Fruit fly (Drosophila melanogaster) whole organism, embryonic: ENCODE data around the gene CG3348.

Experiments used
- Antp ChIP-seq: fragments of 200-800 bp; sonication (Bioruptor generic); optimal IDR thresholded peaks from 3 replicates; lab custom pipeline; 2016; ENCODE audit warnings: missing biosample characterization, missing genetic modification characterization
- BEAF-32 ChIP-seq: fragments of 200-800 bp; sonication (Bioruptor generic); optimal IDR thresholded peaks from 3 replicates; lab custom pipeline; 2017; ENCODE audit warnings: missing biosample characterization, missing genetic modification characterization, mild to moderate bottlenecking, moderate library complexity, missing genetic modification reagents
- Bteb2 ChIP-seq: fragments of 200-800 bp; sonication (Bioruptor generic); optimal IDR thresholded peaks from 2 replicates; lab custom pipeline; 2016; ENCODE audit warnings: missing biosample characterization, missing genetic modification characterization
- CG10543 ChIP-seq: fragments of 200-800 bp; sonication (Bioruptor generic); optimal IDR thresholded peaks from 3 replicates; lab custom pipeline; 2017; ENCODE audit warnings: missing biosample characterization, mild to moderate bottlenecking, missing genetic modification characterization, moderate library complexity
- CG10565 ChIP-seq: fragments of 200-800 bp; sonication (Bioruptor generic); optimal IDR thresholded peaks from 3 replicates; lab custom pipeline; 2016; ENCODE audit warnings: missing biosample characterization, mild to moderate bottlenecking, missing genetic modification characterization
- CG11504 ChIP-seq: fragments of 200-800 bp; sonication (Bioruptor generic); optimal IDR thresholded peaks from 3 replicates; lab custom pipeline; 2019; ENCODE audit warnings: missing biosample characterization, mild to moderate bottlenecking, missing genetic modification characterization, moderate library complexity
- CG12659 ChIP-seq: fragments of 200-800 bp; sonication (Bioruptor generic); optimal IDR thresholded peaks from 3 replicates; lab custom pipeline; 2017; ENCODE audit warnings: mild to moderate bottlenecking, missing biosample characterization, missing genetic modification reagents, missing genetic modification characterization
- CG14014 ChIP-seq: fragments of 200-800 bp; sonication (Bioruptor generic); IDR thresholded peaks from 2 replicates; pipeline ENCODE4 v1.3.6; 2022; ENCODE audit warnings: missing biosample characterization, missing genetic modification characterization
- CG14860 ChIP-seq: fragments of 200-800 bp; sonication (Bioruptor generic); IDR thresholded peaks from 3 replicates; pipeline ENCODE4 v1.3.6; 2022; ENCODE audit warnings: missing biosample characterization, missing genetic modification characterization; ENCODE audit not compliant: partially characterized antibody
- CG15479 ChIP-seq: fragments of 200-800 bp; sonication (Bioruptor generic); optimal IDR thresholded peaks from 3 replicates; lab custom pipeline; 2019; ENCODE audit warnings: missing biosample characterization, mild to moderate bottlenecking, missing genetic modification characterization, moderate library complexity
- CG15514 ChIP-seq: fragments of 200-800 bp; sonication (Bioruptor generic); optimal IDR thresholded peaks from 3 replicates; lab custom pipeline; 2017; ENCODE audit warnings: missing biosample characterization, missing genetic modification characterization, mild to moderate bottlenecking, moderate library complexity, missing genetic modification reagents
- CG17802 ChIP-seq: fragments of 200-800 bp; sonication (Bioruptor generic); optimal IDR thresholded peaks from 2 replicates; lab custom pipeline; 2018; ENCODE audit warnings: missing biosample characterization, mild to moderate bottlenecking, missing genetic modification characterization, moderate library complexity
- CG18011 ChIP-seq: fragments of 200-800 bp; sonication (Bioruptor generic); optimal IDR thresholded peaks from 2 replicates; lab custom pipeline; 2017; ENCODE audit warnings: missing biosample characterization, missing genetic modification characterization, mild to moderate bottlenecking, moderate library complexity, missing genotype
- CG18619 ChIP-seq: fragments of 200-800 bp; sonication (Bioruptor generic); optimal IDR thresholded peaks from 3 replicates; lab custom pipeline; 2017; ENCODE audit warnings: missing biosample characterization, mild to moderate bottlenecking, missing genetic modification characterization
- CG34224 ChIP-seq: fragments of 200-800 bp; sonication (Bioruptor generic); IDR thresholded peaks from 3 replicates; pipeline ENCODE4 v1.3.6; 2022; ENCODE audit warnings: missing biosample characterization, missing genetic modification characterization; ENCODE audit not compliant: partially characterized antibody
- CG34422 ChIP-seq: fragments of 200-800 bp; sonication (Bioruptor generic); IDR thresholded peaks from 3 replicates; pipeline ENCODE4 v1.3.6; 2022; ENCODE audit warnings: missing biosample characterization, missing genetic modification characterization
- CG6654 ChIP-seq: fragments of 200-800 bp; sonication (Bioruptor generic); optimal IDR thresholded peaks from 2 replicates; lab custom pipeline; 2017; ENCODE audit warnings: missing biosample characterization, mild to moderate bottlenecking, missing genetic modification characterization
- CG6683 ChIP-seq: fragments of 200-800 bp; sonication (Bioruptor generic); optimal IDR thresholded peaks from 2 replicates; lab custom pipeline; 2017; ENCODE audit warnings: missing biosample characterization, mild to moderate bottlenecking, missing genetic modification characterization, missing genetic modification reagents
- CG6854 ChIP-seq: fragments of 200-800 bp; sonication (Bioruptor generic); optimal IDR thresholded peaks from 3 replicates; lab custom pipeline; 2017; ENCODE audit warnings: missing biosample characterization, mild to moderate bottlenecking, missing genetic modification characterization
- CG9817 ChIP-seq: fragments of 200-800 bp; sonication (Bioruptor generic); optimal IDR thresholded peaks from 2 replicates; lab custom pipeline; 2018; ENCODE audit warnings: missing biosample characterization, mild to moderate bottlenecking, missing genetic modification characterization, moderate library complexity
- Dek ChIP-seq: fragments of 200-800 bp; sonication (Bioruptor generic); optimal IDR thresholded peaks from 3 replicates; lab custom pipeline; 2019; ENCODE audit warnings: missing biosample characterization, mild to moderate bottlenecking, missing genetic modification characterization, moderate library complexity
- Dp ChIP-seq: fragments of 200-800 bp; sonication (Bioruptor generic); optimal IDR thresholded peaks from 2 replicates; lab custom pipeline; 2018; ENCODE audit warnings: missing biosample characterization, mild to moderate bottlenecking, missing genetic modification characterization, moderate library complexity
- H2.0 ChIP-seq: fragments of 200-800 bp; sonication (Bioruptor generic); IDR thresholded peaks from 2 replicates; pipeline ENCODE4 v1.3.6; 2022; ENCODE audit warnings: missing biosample characterization, missing genetic modification characterization
- HLH4C ChIP-seq: fragments of 200-800 bp; sonication (Bioruptor generic); IDR thresholded peaks from 3 replicates; pipeline ENCODE4 v1.3.6; 2022; ENCODE audit warnings: missing biosample characterization, missing genetic modification characterization; ENCODE audit not compliant: partially characterized antibody
- Hey ChIP-seq: fragments of 200-800 bp; sonication (Bioruptor generic); optimal IDR thresholded peaks from 3 replicates; lab custom pipeline; 2018; ENCODE audit warnings: missing biosample characterization, mild to moderate bottlenecking, missing genetic modification characterization
- Kr ChIP-seq: fragments of 200-800 bp; sonication (Bioruptor generic); optimal IDR thresholded peaks from 2 replicates; lab custom pipeline; 2017; ENCODE audit warnings: missing biosample characterization, mild to moderate bottlenecking, missing genetic modification characterization
- Myb ChIP-seq: fragments of 200-800 bp; sonication (Bioruptor generic); optimal IDR thresholded peaks from 2 replicates; lab custom pipeline; 2016; ENCODE audit warnings: missing biosample characterization, missing genetic modification characterization
- Nf-YB ChIP-seq: fragments of 200-800 bp; sonication (Bioruptor generic); optimal IDR thresholded peaks from 3 replicates; lab custom pipeline; 2019; ENCODE audit warnings: missing biosample characterization, mild to moderate bottlenecking, missing genetic modification characterization, moderate library complexity
- PHDP ChIP-seq: fragments of 200-800 bp; sonication (Bioruptor generic); optimal IDR thresholded peaks from 3 replicates; lab custom pipeline; 2018; ENCODE audit warnings: missing biosample characterization, mild to moderate bottlenecking, missing genetic modification characterization, moderate library complexity
- Side ChIP-seq: fragments of 200-800 bp; sonication (Bioruptor generic); optimal IDR thresholded peaks from 2 replicates; lab custom pipeline; 2016; ENCODE audit warnings: missing biosample characterization, missing genetic modification characterization
- Ssrp ChIP-seq: fragments of 200-800 bp; sonication (Bioruptor generic); optimal IDR thresholded peaks from 2 replicates; lab custom pipeline; 2018; ENCODE audit warnings: missing biosample characterization, mild to moderate bottlenecking, missing genetic modification characterization, moderate library complexity
- abd-A ChIP-seq: fragments of 200-800 bp; sonication (Bioruptor generic); optimal IDR thresholded peaks from 3 replicates; lab custom pipeline; 2019; ENCODE audit warnings: missing biosample characterization, mild to moderate bottlenecking, missing genetic modification characterization, moderate library complexity
- bcd ChIP-seq: fragments of 200-800 bp; sonication (Bioruptor generic); optimal IDR thresholded peaks from 2 replicates; lab custom pipeline; 2017; ENCODE audit warnings: missing biosample characterization, mild to moderate bottlenecking, missing genetic modification characterization
- bowl ChIP-seq: fragments of 200-800 bp; sonication (Bioruptor generic); IDR thresholded peaks from 2 replicates; pipeline ENCODE4 v1.3.6; 2022; ENCODE audit warnings: missing biosample characterization, missing genetic modification characterization
- cg ChIP-seq: fragments of 200-800 bp; sonication (Bioruptor generic); optimal IDR thresholded peaks from 3 replicates; lab custom pipeline; 2019; ENCODE audit warnings: missing biosample characterization, mild to moderate bottlenecking, missing genetic modification characterization, moderate library complexity
- da ChIP-seq: fragments of 200-800 bp; sonication (Bioruptor generic); optimal IDR thresholded peaks from 2 replicates; lab custom pipeline; 2016; ENCODE audit warnings: missing biosample characterization, missing genetic modification characterization
- dan ChIP-seq: fragments of 200-800 bp; sonication (Bioruptor generic); IDR thresholded peaks from 2 replicates; pipeline ENCODE4 v1.3.6; 2022; ENCODE audit warnings: missing biosample characterization, missing genetic modification characterization
- dimm ChIP-seq: fragments of 200-800 bp; sonication (Bioruptor generic); IDR thresholded peaks from 2 replicates; pipeline ENCODE4 v1.3.6; 2022; ENCODE audit warnings: missing biosample characterization, missing genetic modification characterization
- gcm ChIP-seq: fragments of 200-800 bp; sonication (Bioruptor generic); optimal IDR thresholded peaks from 2 replicates; lab custom pipeline; 2019; ENCODE audit warnings: missing biosample characterization, mild to moderate bottlenecking, missing genetic modification characterization, moderate library complexity
- grau ChIP-seq: fragments of 200-800 bp; optimal IDR thresholded peaks from 3 replicates; lab custom pipeline; 2019; ENCODE audit warnings: missing biosample characterization, mild to moderate bottlenecking, missing genetic modification characterization, moderate library complexity
- gro ChIP-seq: fragments of 200-800 bp; sonication (Bioruptor generic); optimal IDR thresholded peaks from 2 replicates; lab custom pipeline; 2016; ENCODE audit warnings: missing biosample characterization, missing genetic modification characterization
- jigr1 ChIP-seq: fragments of 200-800 bp; sonication (Bioruptor generic); IDR thresholded peaks from 3 replicates; pipeline ENCODE4 v1.3.6; 2022; ENCODE audit warnings: missing biosample characterization, missing genetic modification characterization
- kay ChIP-seq: fragments of 200-800 bp; sonication (Bioruptor generic); optimal IDR thresholded peaks from 2 replicates; lab custom pipeline; 2016; ENCODE audit warnings: missing biosample characterization, missing genetic modification characterization
- knrl ChIP-seq: fragments of 200-800 bp; sonication (Bioruptor generic); IDR thresholded peaks from 3 replicates; pipeline ENCODE4 v1.3.6; 2022; ENCODE audit warnings: missing biosample characterization, missing genetic modification characterization; ENCODE audit not compliant: partially characterized antibody
- sisA ChIP-seq: fragments of 200-800 bp; sonication (Bioruptor generic); IDR thresholded peaks from 2 replicates; pipeline ENCODE4 v1.3.6; 2022; ENCODE audit warnings: missing biosample characterization, missing genetic modification characterization
- so ChIP-seq: fragments of 200-800 bp; sonication (Bioruptor generic); IDR thresholded peaks from 3 replicates; pipeline ENCODE4 v1.3.6; 2022; ENCODE audit warnings: missing biosample characterization, missing genetic modification characterization
- ttk ChIP-seq: fragments of 200-800 bp; sonication (Bioruptor generic); IDR thresholded peaks from 2 replicates; pipeline ENCODE4 v2.1.2; 2022; ENCODE audit warnings: missing biosample characterization, missing genetic modification characterization
- unc-4 ChIP-seq: fragments of 200-800 bp; sonication (Bioruptor generic); IDR thresholded peaks from 2 replicates; pipeline ENCODE4 v1.3.6; 2022; ENCODE audit warnings: missing biosample characterization, missing genetic modification characterization; ENCODE audit not compliant: partially characterized antibody

The CG3348 gene

dm6 chr3R:27246264-27246663 lies 45.7 kb downstream of the CG3348 start (continued):
- TF ChIP-seq Kr (GFP tag; lab: Kevin White, UChicago) (no peak), CG18011 (no peak), bowl (GFP tag; lab: Robert Waterston, UW) (0 out of 2 replicates have a peak, but pooled peaks have one; percentile 6), CG15514 (GFP tag; lab: Kevin White, UChicago) (peak; percentile 47), H2.0 (GFP tag; lab: Robert Waterston, UW) (peak; percentile 58), da (GFP tag; lab: Kevin White, UChicago) (no peak), unc-4 (GFP tag; lab: Robert Waterston, UW) (no peak), CG12659 (GFP tag; lab: Kevin White, UChicago) (peak; percentile 87), CG11504 (tag; lab: Kevin White, UChicago) (peak; percentile 94), CG6854 (peak; percentile 57), gcm (GFP tag; lab: Kevin White, UChicago) (peak; percentile 93), grau (peak; percentile 91), kay (GFP tag; lab: Kevin White, UChicago) (peak; percentile 17), dan (GFP tag; lab: Robert Waterston, UW) (no peak), CG17802 (tag; lab: Kevin White, UChicago) (no peak)

- peak; percentile 33 for TF ChIP-seq CG10543
- TF ChIP-seq knrl (GFP tag; lab: Robert Waterston, UW), result no peak
- TF ChIP-seq Ssrp, result no peak
- no peak for TF ChIP-seq Side (GFP tag; lab: Kevin White, UChicago)
- TF ChIP-seq Bteb2 (GFP tag; lab: Kevin White, UChicago), result no peak
- TF ChIP-seq bcd (GFP tag; lab: Kevin White, UChicago), result no peak
- no peak for TF ChIP-seq ttk (GFP tag; lab: Robert Waterston, UW)
- no peak for TF ChIP-seq so (GFP tag; lab: Robert Waterston, UW)
- no peak for TF ChIP-seq CG14014 (GFP tag; lab: Robert Waterston, UW)
- peak; percentile 16 for TF ChIP-seq Dp
- TF ChIP-seq BEAF-32 (GFP tag; lab: Kevin White, UChicago), result peak; percentile 15
- TF ChIP-seq Antp (GFP tag; lab: Kevin White, UChicago), result no peak
- TF ChIP-seq CG6683 (GFP tag; lab: Kevin White, UChicago), result no peak
- no peak for TF ChIP-seq CG6654 (GFP tag; lab: Kevin White, UChicago)
- TF ChIP-seq HLH4C, result no peak
- no peak for TF ChIP-seq dimm
- TF ChIP-seq CG34422, result peak; percentile 56; the same call in 2 of the 3 replicates
- no peak for TF ChIP-seq CG18619
- peak; percentile 47 for TF ChIP-seq Myb (GFP tag; lab: Kevin White, UChicago)
- TF ChIP-seq PHDP (tag; lab: Kevin White, UChicago), result no peak
- TF ChIP-seq CG15479 (GFP tag; lab: Kevin White, UChicago), result no peak
- peak; percentile 10 for TF ChIP-seq grau
- no peak for TF ChIP-seq unc-4 (GFP tag; lab: Robert Waterston, UW)
- no peak for TF ChIP-seq sisA
- no peak for TF ChIP-seq jigr1
- no peak for TF ChIP-seq Hey (tag; lab: Kevin White, UChicago)
- TF ChIP-seq CG34224 (GFP tag; lab: Robert Waterston, UW), result 0 out of 3 replicates have a peak, but pooled peaks have one; percentile 33
- no peak for TF ChIP-seq CG14860
- TF ChIP-seq Nf-YB (GFP tag; lab: Kevin White, UChicago), result peak; percentile 27
- TF ChIP-seq cg, result peak; percentile 70
- no peak for TF ChIP-seq CG10565
- TF ChIP-seq Dek (tag; lab: Kevin White, UChicago), result no peak
- TF ChIP-seq gro, result no peak
- TF ChIP-seq CG9817 (tag; lab: Kevin White, UChicago), result no peak
- TF ChIP-seq gcm (GFP tag; lab: Kevin White, UChicago), result no peak
- TF ChIP-seq abd-A (tag; lab: Kevin White, UChicago), result peak; percentile 26
These were observed 46.6 kb downstream of the CG3348 start for dm6 chr3R:27245401-27245757.
